Fruit fly (Drosophila melanogaster) whole organism, embryonic: ENCODE results near the gene CG43915.

Experiments
- CG12769 ChIP-seq: fragments of 200-800 bp; sonication (Bioruptor generic); optimal IDR thresholded peaks from 2 replicates; lab custom pipeline; 2019; ENCODE audit warnings: missing biosample characterization, mild to moderate bottlenecking, missing genetic modification characterization, moderate library complexity
- CG16779 ChIP-seq: fragments of 200-800 bp; sonication (Bioruptor generic); IDR thresholded peaks from 2 replicates; pipeline ENCODE4 v1.3.6; 2022; ENCODE audit warnings: missing biosample characterization, missing genetic modification characterization
- Elba2 ChIP-seq: fragments of 200-800 bp; sonication (Bioruptor generic); optimal IDR thresholded peaks from 3 replicates; lab custom pipeline; 2016; ENCODE audit warnings: missing biosample characterization, missing genetic modification characterization
- Sox102F ChIP-seq: fragments of 200-800 bp; sonication (Bioruptor generic); optimal IDR thresholded peaks from 2 replicates; lab custom pipeline; 2018; ENCODE audit warnings: missing biosample characterization, mild to moderate bottlenecking, missing genetic modification characterization, moderate library complexity
- kay ChIP-seq: fragments of 200-800 bp; sonication (Bioruptor generic); optimal IDR thresholded peaks from 2 replicates; lab custom pipeline; 2016; ENCODE audit warnings: missing biosample characterization, missing genetic modification characterization
- ken ChIP-seq: fragments of 200-800 bp; sonication (Bioruptor generic); IDR thresholded peaks from 3 replicates; pipeline ENCODE4 v1.3.6; 2022; ENCODE audit warnings: missing biosample characterization, missing genetic modification characterization
- kni ChIP-seq: fragments of 200-800 bp; sonication (Bioruptor generic); optimal IDR thresholded peaks from 3 replicates; lab custom pipeline; 2017; ENCODE audit warnings: mild to moderate bottlenecking, missing biosample characterization, missing genetic modification reagents, missing genetic modification characterization
- nerfin-1 ChIP-seq: fragments of 200-800 bp; sonication (Bioruptor generic); optimal IDR thresholded peaks from 3 replicates; lab custom pipeline; 2019; ENCODE audit warnings: missing biosample characterization, mild to moderate bottlenecking, missing genetic modification characterization, moderate library complexity
- tup ChIP-seq: fragments of 200-800 bp; sonication (Bioruptor generic); optimal IDR thresholded peaks from 2 replicates; lab custom pipeline; 2016; ENCODE audit warnings: missing biosample characterization, mild to moderate bottlenecking, missing genetic modification characterization, moderate library complexity

dm6 chr3L:3995554-3995953, 22.9 kb downstream of the CG43915 start:
- no peak for TF ChIP-seq tup (GFP tag; lab: Kevin White, UChicago)
- TF ChIP-seq nerfin-1, result no peak
- TF ChIP-seq Elba2, result no peak
- TF ChIP-seq kay (GFP tag; lab: Kevin White, UChicago), result no peak
- no peak for TF ChIP-seq ken (GFP tag; lab: Robert Waterston, UW)
- no peak for TF ChIP-seq CG16779 (GFP tag; lab: Robert Waterston, UW)
- TF ChIP-seq kni (GFP tag; lab: Kevin White, UChicago), result no peak
- TF ChIP-seq Sox102F (GFP tag; lab: Kevin White, UChicago), result no peak
- TF ChIP-seq CG12769 (tag; lab: Kevin White, UChicago), result no peak
